Worm (Caenorhabditis elegans) whole organism, L4 larva: Measurements from ENCODE around the gene F15D4.4.

ENCODE experiments used
- F49E8.2 ChIP-seq: sonication (generic microtip); optimal IDR thresholded peaks from 2 replicates; lab custom pipeline; 2016; ENCODE audit warnings: missing compliant biosample characterization, mild to moderate bottlenecking, missing genetic modification characterization, borderline replicate concordance
- R02D3.7 ChIP-seq: fragments of 150-350 bp; sonication (generic microtip); optimal IDR thresholded peaks from 3 replicates; lab custom pipeline; 2014; ENCODE audit warnings: missing biosample characterization, missing genetic modification characterization
- T26A8.4 ChIP-seq: fragments of 200-800 bp; sonication (Bioruptor generic); IDR thresholded peaks from 2 replicates; pipeline ENCODE4 v1.3.6; 2022; ENCODE audit warnings: missing genetic modification characterization, missing compliant biosample characterization
- Y105C5A.15 ChIP-seq: fragments of 200-800 bp; sonication (Bioruptor generic); IDR thresholded peaks from 2 replicates; pipeline ENCODE4 v1.3.6; 2022; ENCODE audit warnings: missing genetic modification characterization, missing compliant biosample characterization
- Y48G9A.11 ChIP-seq: fragments of 200-800 bp; sonication (Bioruptor generic); IDR thresholded peaks from 2 replicates; pipeline ENCODE4 v1.3.6; 2022; ENCODE audit warnings: missing genetic modification reagents, missing genetic modification characterization, missing compliant biosample characterization
- Y5F2A.4 ChIP-seq: fragments of 200-800 bp; sonication (Bioruptor generic); optimal IDR thresholded peaks from 2 replicates; lab custom pipeline; 2018; ENCODE audit warnings: mild to moderate bottlenecking, missing genetic modification characterization, missing compliant biosample characterization
- ZK546.5 ChIP-seq, 2 experiments: sonication (generic microtip); optimal IDR thresholded peaks; 2 replicates each; lab custom pipeline; 2017; ENCODE audit warnings: missing biosample characterization in 2 of 2, missing genetic modification characterization in 2 of 2
- aha-1 ChIP-seq: fragments of 150-350 bp; peaks from one replicate; lab custom pipeline; 2014; ENCODE audit warnings: missing biosample characterization, missing genetic modification characterization
- ceh-32 ChIP-seq: sonication (generic microtip); optimal IDR thresholded peaks from 2 replicates; lab custom pipeline; 2016; ENCODE audit warnings: mild to moderate bottlenecking, missing genetic modification characterization, missing compliant biosample characterization; ENCODE audit not compliant: poor library complexity
- daf-12 ChIP-seq: fragments of 150-350 bp; optimal IDR thresholded peaks from 2 replicates; lab custom pipeline; 2014; ENCODE audit warnings: missing biosample characterization, missing genetic modification reagents, missing genetic modification characterization
- daf-16 ChIP-seq, 3 experiments: sonication (generic microtip); optimal IDR thresholded peaks; 2 replicates each; lab custom pipeline; 2016 to 2017; ENCODE audit warnings: missing genetic modification characterization in 3 of 3, missing genetic modification reagents in 3 of 3, mild to moderate bottlenecking in 2 of 3, missing compliant biosample characterization in 2 of 3, missing biosample characterization in 1 of 3, moderate library complexity in 1 of 3
- daf-19 ChIP-seq: fragments of 200-800 bp; sonication (Bioruptor generic); conservative IDR thresholded peaks from 2 replicates; pipeline ENCODE4 v1.3.6; 2022; ENCODE audit warnings: missing genetic modification characterization, missing compliant biosample characterization
- daf-8 ChIP-seq: fragments of 200-800 bp; sonication (Bioruptor generic); IDR thresholded peaks from 2 replicates; pipeline ENCODE4 v1.3.6; 2022; ENCODE audit warnings: missing genetic modification characterization, missing compliant biosample characterization
- dmd-6 ChIP-seq: fragments of 200-800 bp; sonication (Bioruptor generic); IDR thresholded peaks from 2 replicates; pipeline ENCODE4 v1.3.6; 2022; ENCODE audit warnings: missing genetic modification reagents, missing genetic modification characterization, missing compliant biosample characterization
- dve-1 ChIP-seq: sonication (generic microtip); optimal IDR thresholded peaks from 2 replicates; lab custom pipeline; 2017; ENCODE audit warnings: antibody characterized with exemption, mild to moderate bottlenecking, missing genetic modification characterization, missing compliant biosample characterization; ENCODE audit not compliant: insufficient read depth
- gei-8 ChIP-seq: fragments of 200-800 bp; sonication (Bioruptor generic); optimal IDR thresholded peaks from 2 replicates; lab custom pipeline; 2018; ENCODE audit warnings: mild to moderate bottlenecking, missing genetic modification characterization, missing compliant biosample characterization
- hif-1 ChIP-seq, 2 experiments: sonication (generic microtip); optimal IDR thresholded peaks; 2 replicates each; lab custom pipeline; 2016 to 2017; ENCODE audit warnings: missing compliant biosample characterization in 2 of 2, missing genetic modification characterization in 2 of 2, missing genetic modification reagents in 2 of 2, missing genotype in 2 of 2, mild to moderate bottlenecking in 1 of 2
- hlh-11 ChIP-seq: fragments of 200-800 bp; sonication (Bioruptor generic); optimal IDR thresholded peaks from 2 replicates; lab custom pipeline; 2018; ENCODE audit warnings: mild to moderate bottlenecking, missing genetic modification characterization, missing compliant biosample characterization
- hlh-30 ChIP-seq: sonication (generic microtip); optimal IDR thresholded peaks from 2 replicates; lab custom pipeline; 2017; ENCODE audit warnings: antibody characterized with exemption, mild to moderate bottlenecking, missing genetic modification characterization, missing compliant biosample characterization; ENCODE audit not compliant: insufficient read depth
- lin-1 ChIP-seq: fragments of 200-800 bp; sonication (Bioruptor generic); IDR thresholded peaks from 2 replicates; pipeline ENCODE4 v1.3.6; 2022; ENCODE audit warnings: missing genetic modification reagents, missing genetic modification characterization, missing compliant biosample characterization
- lin-13 ChIP-seq: fragments of 150-350 bp; optimal IDR thresholded peaks from 2 replicates; lab custom pipeline; 2014; ENCODE audit warnings: missing biosample characterization, missing genetic modification reagents, missing genetic modification characterization
- lin-15B ChIP-seq: fragments of 150-350 bp; sonication (generic microtip); optimal IDR thresholded peaks from 3 replicates; lab custom pipeline; 2014; ENCODE audit warnings: missing biosample characterization, missing genetic modification characterization
- lir-3 ChIP-seq: sonication (generic microtip); optimal IDR thresholded peaks from 2 replicates; lab custom pipeline; 2016; ENCODE audit warnings: mild to moderate bottlenecking, missing genetic modification characterization, missing compliant biosample characterization
- lsy-2 ChIP-seq, 2 experiments: fragments of 150-350 bp in 1 of 2; sonication (generic microtip) in 1 of 2; optimal IDR thresholded peaks; 2 replicates each; lab custom pipeline; 2014 to 2017; ENCODE audit warnings: missing biosample characterization in 2 of 2, missing genetic modification characterization in 2 of 2
- mdl-1 ChIP-seq, 2 experiments: fragments of 150-350 bp in 1 of 2; sonication (generic microtip) in 1 of 2; optimal IDR thresholded peaks; 2 replicates each; lab custom pipeline; 2014 to 2017; ENCODE audit warnings: missing biosample characterization in 2 of 2, missing genetic modification characterization in 2 of 2
- mep-1 ChIP-seq: fragments of 150-350 bp; sonication (generic microtip); optimal IDR thresholded peaks from 3 replicates; lab custom pipeline; 2014; ENCODE audit warnings: missing biosample characterization, missing genetic modification characterization
- nhr-102 ChIP-seq: sonication (generic microtip); optimal IDR thresholded peaks from 2 replicates; lab custom pipeline; 2016; ENCODE audit warnings: mild to moderate bottlenecking, missing genetic modification characterization, moderate library complexity, missing compliant biosample characterization
- nhr-11 ChIP-seq: fragments of 150-350 bp; optimal IDR thresholded peaks from 2 replicates; lab custom pipeline; 2014; ENCODE audit warnings: missing biosample characterization, missing genetic modification characterization
- nhr-48 ChIP-seq: sonication (generic microtip); optimal IDR thresholded peaks from 2 replicates; lab custom pipeline; 2016; ENCODE audit warnings: mild to moderate bottlenecking, missing genetic modification characterization, missing compliant biosample characterization
- nhr-6 ChIP-seq: fragments of 150-350 bp; optimal IDR thresholded peaks from 2 replicates; lab custom pipeline; 2014; ENCODE audit warnings: missing biosample characterization, missing genetic modification characterization
- nhr-77 ChIP-seq: fragments of 150-350 bp; optimal IDR thresholded peaks from 2 replicates; lab custom pipeline; 2014; ENCODE audit warnings: missing biosample characterization, missing genetic modification characterization
- rbr-2 ChIP-seq: sonication (generic microtip); optimal IDR thresholded peaks from 2 replicates; lab custom pipeline; 2016; ENCODE audit warnings: missing genotype, missing genetic modification characterization, missing compliant biosample characterization
- tra-1 ChIP-seq: fragments of 200-800 bp; sonication (Bioruptor generic); IDR thresholded peaks from 2 replicates; pipeline ENCODE4 v1.3.6; 2022; ENCODE audit warnings: missing genetic modification reagents, missing genetic modification characterization, missing compliant biosample characterization
- unc-130 ChIP-seq: sonication (generic microtip); optimal IDR thresholded peaks from 2 replicates; lab custom pipeline; 2016; ENCODE audit warnings: missing genetic modification reagents, missing genetic modification characterization, missing compliant biosample characterization
- unc-39 ChIP-seq: sonication (generic microtip); optimal IDR thresholded peaks from 2 replicates; lab custom pipeline; 2017; ENCODE audit warnings: missing biosample characterization, missing genetic modification characterization
- unc-62 ChIP-seq, 3 experiments: fragments of 150-350 bp in 1 of 3; sonication (generic microtip); optimal IDR thresholded peaks in 2 of 3; peaks in 1 of 3; 1 replicate in 1 of 3; 2 replicates in 2 of 3; lab custom pipeline; 2014 to 2017; ENCODE audit warnings: missing biosample characterization in 3 of 3, missing genetic modification characterization in 3 of 3, missing genetic modification reagents in 3 of 3, missing genotype in 1 of 3
- zfp-2 ChIP-seq: sonication (generic microtip); optimal IDR thresholded peaks from 2 replicates; lab custom pipeline; 2016; ENCODE audit warnings: mild to moderate bottlenecking, missing genetic modification characterization, missing compliant biosample characterization
- zip-2 ChIP-seq: fragments of 150-350 bp; optimal IDR thresholded peaks from 2 replicates; lab custom pipeline; 2014; ENCODE audit warnings: missing biosample characterization, missing genetic modification characterization

F15D4.4 gene

ce11 chrII:13196689-13197280 lies 46.1 kb downstream of the F15D4.4 start (continued):
- TF ChIP-seq Y5F2A.4 (GFP tag; lab: Kevin White, UChicago) (no peak), unc-39 (tag; lab: Kevin White, UChicago) (no peak), daf-16 (GFP tag; optimal IDR thresholded peaks at IDR 0.05; lab: Kevin White, UChicago) (no peak), daf-16 (tag; optimal IDR thresholded peaks at IDR 0.05; lab: Kevin White, UChicago) (no peak), dmd-6 (GFP tag; lab: Robert Waterston, UW) (no peak), zfp-2 (no peak), hlh-11 (tag; lab: Kevin White, UChicago) (peak; percentile 46), unc-62 (GFP tag; optimal IDR thresholded peaks at IDR 0.05 in 1 of 2; lab: Kevin White, UChicago) (peak in 1 of 2 experiments; percentile 86), unc-62 (tag; optimal IDR thresholded peaks at IDR 0.05; lab: Kevin White, UChicago) (no peak), ceh-32 (tag; lab: Kevin White, UChicago) (no peak), lin-13 (GFP tag; lab: Kevin White, UChicago) (no peak), hlh-30 (peak; percentile 24), aha-1 (tag; lab: Kevin White, UChicago) (peak; percentile 75), dve-1 (tag; lab: Kevin White, UChicago) (peak; percentile 14), nhr-11 (tag; lab: Kevin White, UChicago) (no peak), lsy-2 (tag; optimal IDR thresholded peaks at IDR 0.05; lab: Kevin White, UChicago) (peak in 1 of 2 experiments; percentile 56), nhr-102 (tag; lab: Kevin White, UChicago) (no peak), daf-19 (GFP tag; lab: Robert Waterston, UW) (no peak), mep-1 (tag; lab: Kevin White, UChicago) (peak; percentile 64), lir-3 (no peak), lin-1 (GFP tag; lab: Robert Waterston, UW) (no peak), R02D3.7 (tag; lab: Kevin White, UChicago) (no peak), nhr-6 (tag; lab: Kevin White, UChicago) (peak; percentile 63), nhr-48 (tag; lab: Kevin White, UChicago) (no peak), gei-8 (GFP tag; lab: Kevin White, UChicago) (no peak), F49E8.2 (tag; lab: Kevin White, UChicago) (no peak), ZK546.5 (tag; optimal IDR thresholded peaks at IDR 0.05; lab: Kevin White, UChicago) (no peak), daf-8 (GFP tag; lab: Robert Waterston, UW) (no peak), mdl-1 (tag; optimal IDR thresholded peaks at IDR 0.05; lab: Kevin White, UChicago) (peak in 1 of 2 experiments; percentile 64), T26A8.4 (GFP tag; lab: Robert Waterston, UW) (no peak), lin-15B (tag; lab: Kevin White, UChicago) (no peak), unc-130 (GFP tag; lab: Kevin White, UChicago) (no peak), Y48G9A.11 (GFP tag; lab: Robert Waterston, UW) (no peak), nhr-77 (no peak)

ce11 chrII:13195706-13196417 lies 47.1 kb downstream of the F15D4.4 start:
- TF ChIP-seq aha-1 (tag; lab: Kevin White, UChicago) (peak; percentile 94), rbr-2 (tag; lab: Kevin White, UChicago) (no peak), unc-130 (GFP tag; lab: Kevin White, UChicago) (no peak), unc-62 (GFP tag; optimal IDR thresholded peaks at IDR 0.05 in 1 of 2; lab: Kevin White, UChicago) (peak in 1 of 2 experiments; percentile 83), unc-62 (tag; optimal IDR thresholded peaks at IDR 0.05; lab: Kevin White, UChicago) (no peak), daf-12 (tag; lab: Kevin White, UChicago) (no peak), lin-1 (GFP tag; lab: Robert Waterston, UW) (no peak), tra-1 (GFP tag; lab: Robert Waterston, UW) (0 out of 2 replicates have a peak, but pooled peaks have one; percentile 34), F49E8.2 (tag; lab: Kevin White, UChicago) (no peak), hif-1 (tag; optimal IDR thresholded peaks at IDR 0.05; lab: Kevin White, UChicago) (no peak), zip-2 (tag; lab: Kevin White, UChicago) (no peak), Y105C5A.15 (GFP tag; lab: Robert Waterston, UW) (no peak)
- TF ChIP-seq, all 104 proteins: peak for 3
